Worm (Caenorhabditis elegans) whole organism, young adult: ENCODE results near the gene Y22D7AR.3.

Experiments used
- B0336.3 ChIP-seq: fragments of 200-800 bp; sonication (Bioruptor generic); IDR thresholded peaks from 2 replicates; pipeline ENCODE4 v1.3.6; 2022; ENCODE audit warnings: missing genetic modification characterization, missing compliant biosample characterization
- C17E4.6 ChIP-seq: fragments of 200-800 bp; sonication (Bioruptor generic); IDR thresholded peaks from 2 replicates; pipeline ENCODE4 v1.3.6; 2022; ENCODE audit warnings: missing genetic modification reagents, missing genetic modification characterization, missing compliant biosample characterization
- F10E7.11 ChIP-seq: sonication (generic microtip); optimal IDR thresholded peaks from 2 replicates; lab custom pipeline; 2017; ENCODE audit warnings: mild to moderate bottlenecking, missing genetic modification characterization, moderate library complexity, missing compliant biosample characterization
- F52B5.7 ChIP-seq: sonication (generic microtip); optimal IDR thresholded peaks from 2 replicates; lab custom pipeline; 2016; ENCODE audit warnings: mild to moderate bottlenecking, missing genetic modification characterization, missing compliant biosample characterization
- F57A8.1 ChIP-seq: fragments of 200-800 bp; sonication (Bioruptor generic); optimal IDR thresholded peaks from 2 replicates; lab custom pipeline; 2018; ENCODE audit warnings: mild to moderate bottlenecking, missing genetic modification characterization, moderate library complexity, missing compliant biosample characterization
- F57C9.4 ChIP-seq: sonication (generic microtip); optimal IDR thresholded peaks from 2 replicates; lab custom pipeline; 2017; ENCODE audit warnings: mild to moderate bottlenecking, missing genetic modification characterization, missing compliant biosample characterization
- Y53F4B.3 ChIP-seq: fragments of 200-800 bp; sonication (Bioruptor generic); IDR thresholded peaks from 2 replicates; pipeline ENCODE4 v1.3.6; 2022; ENCODE audit warnings: missing genetic modification reagents, missing genetic modification characterization, missing compliant biosample characterization
- Y56A3A.18 ChIP-seq: fragments of 200-800 bp; sonication (Bioruptor generic); IDR thresholded peaks from 2 replicates; pipeline ENCODE4 v1.3.6; 2022; ENCODE audit warnings: missing genetic modification reagents, missing genetic modification characterization, missing compliant biosample characterization
- aptf-3 ChIP-seq: fragments of 200-800 bp; sonication (Bioruptor generic); IDR thresholded peaks from 2 replicates; pipeline ENCODE4 v1.3.6; 2022; ENCODE audit warnings: missing genetic modification characterization, missing compliant biosample characterization
- atf-7 ChIP-seq: sonication (generic microtip); optimal IDR thresholded peaks from 2 replicates; lab custom pipeline; 2017; ENCODE audit warnings: mild to moderate bottlenecking, missing genetic modification characterization, missing compliant biosample characterization
- ceh-27 ChIP-seq: fragments of 200-800 bp; sonication (Bioruptor generic); optimal IDR thresholded peaks from 2 replicates; lab custom pipeline; 2018; ENCODE audit warnings: mild to moderate bottlenecking, missing genetic modification characterization, moderate library complexity, missing compliant biosample characterization
- ceh-40 ChIP-seq: fragments of 200-800 bp; sonication (Bioruptor generic); IDR thresholded peaks from 2 replicates; pipeline ENCODE4 v1.3.6; 2022; ENCODE audit warnings: missing genetic modification characterization, missing compliant biosample characterization
- ceh-91 ChIP-seq: fragments of 200-800 bp; sonication (Bioruptor generic); IDR thresholded peaks from 2 replicates; pipeline ENCODE4 v1.3.6; 2022; ENCODE audit warnings: missing genetic modification reagents, missing genetic modification characterization, missing compliant biosample characterization
- dpl-1 ChIP-seq: fragments of 150-350 bp; optimal IDR thresholded peaks from 2 replicates; lab custom pipeline; 2014; ENCODE audit warnings: missing biosample characterization, missing genetic modification reagents, missing genetic modification characterization
- efl-1 ChIP-seq: fragments of 150-350 bp; optimal IDR thresholded peaks from 2 replicates; lab custom pipeline; 2014; ENCODE audit warnings: missing biosample characterization, missing genetic modification reagents, missing genetic modification characterization
- egrh-3 ChIP-seq: fragments of 200-800 bp; sonication (Bioruptor generic); IDR thresholded peaks from 2 replicates; pipeline ENCODE4 v1.3.6; 2022; ENCODE audit warnings: missing genetic modification reagents, missing genetic modification characterization, missing compliant biosample characterization
- hlh-26 ChIP-seq: fragments of 200-800 bp; sonication (Bioruptor generic); conservative IDR thresholded peaks from 2 replicates; pipeline ENCODE4 v1.3.6; 2022; ENCODE audit warnings: missing genetic modification reagents, missing genetic modification characterization, missing compliant biosample characterization
- hmg-1.2 ChIP-seq: fragments of 200-800 bp; sonication (Bioruptor generic); IDR thresholded peaks from 2 replicates; pipeline ENCODE4 v1.3.6; 2022; ENCODE audit warnings: missing genetic modification reagents, missing genetic modification characterization, missing compliant biosample characterization
- lin-54 ChIP-seq: fragments of 200-800 bp; sonication (Bioruptor generic); optimal IDR thresholded peaks from 2 replicates; lab custom pipeline; 2018; ENCODE audit warnings: mild to moderate bottlenecking, missing genetic modification characterization, missing compliant biosample characterization
- madf-3 ChIP-seq: fragments of 200-800 bp; sonication (Bioruptor generic); IDR thresholded peaks from 2 replicates; pipeline ENCODE4 v1.3.6; 2022; ENCODE audit warnings: missing genetic modification reagents, missing genetic modification characterization, missing compliant biosample characterization
- madf-8 ChIP-seq: fragments of 200-800 bp; sonication (Bioruptor generic); conservative IDR thresholded peaks from 2 replicates; pipeline ENCODE4 v1.3.6; 2022; ENCODE audit warnings: missing genetic modification reagents, missing genetic modification characterization, missing compliant biosample characterization
- nfya-1 ChIP-seq: sonication (generic microtip); optimal IDR thresholded peaks from 2 replicates; lab custom pipeline; 2017; ENCODE audit warnings: antibody characterized with exemption, missing compliant biosample characterization, missing genetic modification characterization, borderline replicate concordance; ENCODE audit not compliant: insufficient read depth
- nfya-2 ChIP-seq: fragments of 200-800 bp; sonication (Bioruptor generic); IDR thresholded peaks from 2 replicates; pipeline ENCODE4 v1.3.6; 2022; ENCODE audit warnings: missing genetic modification reagents, missing genetic modification characterization, missing compliant biosample characterization
- nhr-120 ChIP-seq: fragments of 200-800 bp; sonication (Bioruptor generic); IDR thresholded peaks from 2 replicates; pipeline ENCODE4 v1.3.6; 2022; ENCODE audit warnings: missing genetic modification characterization, missing compliant biosample characterization
- rpc-1 ChIP-seq, 2 experiments: fragments of 150-350 bp in 1 of 2; sonication (generic microtip) in 1 of 2; optimal IDR thresholded peaks; 2 replicates each; lab custom pipeline; 2014 to 2018; ENCODE audit warnings: missing biosample characterization in 1 of 2, missing genetic modification characterization in 1 of 2, missing genetic modification reagents in 1 of 2, missing genotype in 1 of 2
- snpc-1.1 ChIP-seq: sonication (generic microtip); optimal IDR thresholded peaks from 2 replicates; lab custom pipeline; 2017; ENCODE audit warnings: missing genetic modification characterization, mild to moderate bottlenecking, missing compliant biosample characterization, antibody characterized with exemption, moderate library complexity, missing genotype, missing genetic modification reagents; ENCODE audit not compliant: insufficient read depth
- snpc-1.3 ChIP-seq: sonication (generic microtip); optimal IDR thresholded peaks from 2 replicates; lab custom pipeline; 2017; ENCODE audit warnings: missing genetic modification characterization, mild to moderate bottlenecking, missing compliant biosample characterization, antibody characterized with exemption, moderate library complexity, missing genotype, missing genetic modification reagents; ENCODE audit not compliant: insufficient read depth
- somi-1 ChIP-seq: fragments of 200-800 bp; sonication (Bioruptor generic); optimal IDR thresholded peaks from 2 replicates; lab custom pipeline; 2018; ENCODE audit warnings: mild to moderate bottlenecking, missing genetic modification characterization, missing compliant biosample characterization
- tbp1 ChIP-seq: fragments of 200-800 bp; sonication (Bioruptor generic); optimal IDR thresholded peaks from 2 replicates; lab custom pipeline; 2018; ENCODE audit warnings: mild to moderate bottlenecking, missing genetic modification characterization, missing compliant biosample characterization
- zim-3 ChIP-seq: sonication (generic microtip); optimal IDR thresholded peaks from 2 replicates; lab custom pipeline; 2017; ENCODE audit warnings: mild to moderate bottlenecking, missing genetic modification characterization, moderate library complexity, missing compliant biosample characterization
- ztf-22 ChIP-seq: fragments of 200-800 bp; sonication (Bioruptor generic); optimal IDR thresholded peaks from 2 replicates; lab custom pipeline; 2018; ENCODE audit warnings: mild to moderate bottlenecking, missing genetic modification characterization, moderate library complexity, missing compliant biosample characterization
- ztf-25 ChIP-seq: fragments of 200-800 bp; sonication (Bioruptor generic); IDR thresholded peaks from 2 replicates; pipeline ENCODE4 v1.3.6; 2022; ENCODE audit warnings: missing genetic modification reagents, missing genetic modification characterization, missing compliant biosample characterization
- ztf-28 ChIP-seq: fragments of 200-800 bp; sonication (Bioruptor generic); IDR thresholded peaks from 2 replicates; pipeline ENCODE4 v1.3.6; 2022; ENCODE audit warnings: missing genetic modification reagents, missing genetic modification characterization, missing compliant biosample characterization
- ztf-3 ChIP-seq: fragments of 200-800 bp; sonication (Bioruptor generic); optimal IDR thresholded peaks from 2 replicates; lab custom pipeline; 2018; ENCODE audit warnings: mild to moderate bottlenecking, missing genetic modification characterization, missing compliant biosample characterization
- ztf-6 ChIP-seq: fragments of 200-800 bp; sonication (Bioruptor generic); IDR thresholded peaks from 2 replicates; pipeline ENCODE4 v1.3.6; 2022; ENCODE audit warnings: missing genetic modification reagents, missing genetic modification characterization, missing compliant biosample characterization

Gene Y22D7AR.3

DNA sequence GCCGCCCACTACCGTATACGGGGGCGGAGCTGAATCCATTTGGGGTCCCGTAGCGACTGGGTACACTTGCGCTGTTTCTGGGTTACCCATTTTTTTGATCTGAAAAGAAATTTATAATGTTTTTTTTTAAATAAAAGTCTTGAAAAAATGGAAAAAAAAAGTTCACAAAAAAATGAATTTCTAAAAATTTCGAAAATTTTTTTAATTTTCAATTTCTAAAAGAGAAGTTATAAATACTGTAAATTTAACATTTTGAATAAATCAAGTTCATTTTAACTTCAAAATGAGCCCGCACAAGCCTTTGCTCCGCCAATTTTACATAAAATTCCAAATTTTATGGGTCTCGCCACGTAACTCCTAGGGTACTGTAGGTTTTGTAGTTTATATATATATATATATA, 5.9 kb downstream of the Y22D7AR.3 start, which contains the start of gene Y22D7AL.15:
Gene Y22D7AL.15, minus strand, starts transcription at position 101 of the 400 bp plus-strand sequence.
- TF ChIP-seq tbp1 (GFP tag; lab: Kevin White, UChicago) = no peak
- TF ChIP-seq snpc-1.3 (tag; lab: Kevin White, UChicago) = no peak
- TF ChIP-seq ztf-6 (GFP tag; lab: Robert Waterston, UW) = no peak
- TF ChIP-seq F57A8.1 (GFP tag; lab: Kevin White, UChicago) = no peak
- TF ChIP-seq C17E4.6 = no peak
- no peak for TF ChIP-seq ceh-91 (GFP tag; lab: Robert Waterston, UW)
- TF ChIP-seq nfya-2 (GFP tag; lab: Robert Waterston, UW) = no peak
- TF ChIP-seq B0336.3 (GFP tag; lab: Robert Waterston, UW) = no peak
- TF ChIP-seq madf-3 (GFP tag; lab: Robert Waterston, UW) = no peak
- TF ChIP-seq dpl-1 (GFP tag; lab: Kevin White, UChicago) = no peak
- TF ChIP-seq aptf-3 (GFP tag; lab: Robert Waterston, UW) = no peak
- no peak for TF ChIP-seq rpc-1 (optimal IDR thresholded peaks at IDR 0.05; lab: Kevin White, UChicago)
- no peak for TF ChIP-seq rpc-1 (tag; optimal IDR thresholded peaks at IDR 0.05; lab: Kevin White, UChicago)
- TF ChIP-seq atf-7 (tag; lab: Kevin White, UChicago) = no peak
- TF ChIP-seq hlh-26 (GFP tag; lab: Robert Waterston, UW) = no peak
- TF ChIP-seq hmg-1.2 = no peak
- no peak for TF ChIP-seq ztf-25 (GFP tag; lab: Robert Waterston, UW)
- no peak for TF ChIP-seq F10E7.11
- TF ChIP-seq zim-3 (tag; lab: Kevin White, UChicago) = no peak
- no peak for TF ChIP-seq Y56A3A.18 (GFP tag; lab: Robert Waterston, UW)
- TF ChIP-seq nhr-120 (GFP tag; lab: Robert Waterston, UW) = no peak
- TF ChIP-seq, all 124 proteins: peak for 0

DNA sequence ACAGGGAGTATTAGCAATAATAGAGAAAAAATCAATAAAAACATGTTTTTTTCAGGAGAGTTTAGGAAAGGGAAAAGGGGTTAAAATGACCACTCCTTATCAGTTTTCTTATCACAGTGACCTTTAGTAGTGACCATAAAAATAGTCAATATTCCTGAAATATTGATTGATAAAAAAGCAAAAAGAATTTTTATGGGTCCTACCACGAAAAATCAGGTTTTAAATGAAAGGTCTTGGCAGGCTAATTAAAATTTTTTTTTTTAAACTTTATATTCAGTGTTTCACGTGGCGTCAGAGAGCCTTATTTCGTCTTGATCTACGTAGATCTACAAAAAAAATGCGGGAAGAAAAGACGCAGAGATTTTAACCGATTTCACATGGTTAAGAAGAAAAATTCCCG, 8.3 kb downstream of the Y22D7AR.3 start, which contains the start of gene cht-4:
Gene cht-4, minus strand, starts transcription at position 101 of the 400 bp plus-strand sequence.
- no peak for TF ChIP-seq nfya-1
- TF ChIP-seq ztf-22 (GFP tag; lab: Kevin White, UChicago) = no peak
- no peak for TF ChIP-seq ceh-40 (GFP tag; lab: Robert Waterston, UW)
- TF ChIP-seq ztf-28 (GFP tag; lab: Robert Waterston, UW) = no peak
- TF ChIP-seq lin-54 (GFP tag; lab: Kevin White, UChicago) = no peak
- TF ChIP-seq hmg-1.2 = no peak
- no peak for TF ChIP-seq F52B5.7 (tag; lab: Kevin White, UChicago)
- no peak for TF ChIP-seq F57C9.4
- TF ChIP-seq madf-8 = no peak
- no peak for TF ChIP-seq egrh-3 (GFP tag; lab: Robert Waterston, UW)
- no peak for TF ChIP-seq Y53F4B.3
- TF ChIP-seq efl-1 = no peak
- no peak for TF ChIP-seq snpc-1.1 (tag; lab: Kevin White, UChicago)
- TF ChIP-seq ceh-27 (GFP tag; lab: Kevin White, UChicago) = no peak
- no peak for TF ChIP-seq ztf-6 (GFP tag; lab: Robert Waterston, UW)
- TF ChIP-seq somi-1 (GFP tag; lab: Kevin White, UChicago) = no peak
- TF ChIP-seq zim-3 (tag; lab: Kevin White, UChicago) = no peak
- TF ChIP-seq ztf-3 (GFP tag; lab: Kevin White, UChicago) = no peak
- no peak for TF ChIP-seq madf-3 (GFP tag; lab: Robert Waterston, UW)
- TF ChIP-seq, all 124 proteins: peak for 0

DNA sequence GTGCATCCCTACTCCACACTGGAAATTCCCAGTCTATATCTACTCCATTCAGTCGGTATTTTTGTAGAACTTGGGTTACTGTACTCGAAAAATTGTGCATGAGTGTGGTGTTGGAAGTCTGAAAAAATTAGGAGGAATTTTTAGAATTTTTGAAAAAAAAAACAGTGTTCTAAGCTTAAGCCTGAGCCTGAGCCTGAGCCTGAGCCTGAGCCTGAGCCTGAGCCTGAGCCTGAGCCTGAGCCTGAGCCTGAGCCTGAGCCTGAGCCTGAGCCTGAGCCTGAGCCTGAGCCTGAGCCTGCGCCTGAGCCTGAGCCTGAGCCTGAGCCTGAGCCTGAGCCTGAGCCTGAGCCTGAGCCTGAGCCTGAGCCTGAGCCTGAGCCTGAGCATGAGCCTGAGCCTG, 9.3 kb downstream of the Y22D7AR.3 start:
- peak; percentile 91 for TF ChIP-seq egrh-3 (GFP tag; lab: Robert Waterston, UW)
- TF ChIP-seq, all 124 proteins: peak for 1; not testable (repeated sequence) for 123
